Worm (Caenorhabditis elegans): ENCODE results near the gene T12B3.3.
"Not testable (repeated sequence)": the region's sequence is repeated elsewhere in the genome, so short reads cannot be mapped to it uniquely, and the experiment has no call there.

DNA sequence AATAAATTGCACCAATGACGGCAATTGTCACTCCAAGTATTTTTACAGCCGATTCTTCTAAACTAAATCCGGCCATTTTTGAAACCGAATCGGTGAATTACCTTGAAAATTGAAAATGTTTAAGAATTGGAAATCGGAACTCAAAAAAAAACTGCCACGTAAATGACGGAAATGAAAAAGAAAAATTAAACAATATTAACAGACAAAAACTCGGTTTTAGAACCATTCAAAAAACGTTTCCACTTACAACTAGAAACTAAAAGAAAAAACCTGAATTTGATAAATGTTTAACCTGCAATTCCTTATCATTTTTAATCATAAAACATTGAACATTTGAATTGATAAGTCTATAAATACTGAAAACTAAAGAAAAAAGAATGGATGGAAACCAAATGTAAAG lies 9.9 kb upstream of the T12B3.3 start, which contains the start of gene Y40C5A.4:
- TF ChIP-seq snpc-4 (tag; optimal IDR thresholded peaks at IDR 0.05); lin-13 (tag; optimal IDR thresholded peaks at IDR 0.05); sptf-1 (tag; optimal IDR thresholded peaks at IDR 0.05); elt-1 (tag; optimal IDR thresholded peaks at IDR 0.05; ENCODE audit: borderline replicate concordance, insufficient read depth); tbx-8 (GFP tag; optimal IDR thresholded peaks at IDR 0.05); zip-8 (tag; optimal IDR thresholded peaks at IDR 0.05); pha-4 (tag; optimal IDR thresholded peaks at IDR 0.05); mep-1 (tag; optimal IDR thresholded peaks at IDR 0.05); ces-1 (GFP tag; optimal IDR thresholded peaks at IDR 0.05); nhr-12 (tag; optimal IDR thresholded peaks at IDR 0.05): not testable (repeated sequence)

All from whole organism, mixed stage, embryonic.